Worm (Caenorhabditis elegans): ENCODE data around the gene nspg-8.

Gene nspg-8

ce11 chrIII:1181756-1182155, at the start of gene nspg-8:
Gene nspg-8, plus strand, starts transcription at chrIII:1182056.
- TF ChIP-seq dmd-4 (tag; optimal IDR thresholded peaks at IDR 0.05): no peak
- TF ChIP-seq ama-1 (optimal IDR thresholded peaks at IDR 0.05): no peak
- no peak for TF ChIP-seq nhr-21 (tag; optimal IDR thresholded peaks at IDR 0.05)
- no peak for TF ChIP-seq lin-39 (tag; optimal IDR thresholded peaks at IDR 0.05)
- no peak for TF ChIP-seq mab-5 (tag; optimal IDR thresholded peaks at IDR 0.05)
- TF ChIP-seq snpc-4 (tag; optimal IDR thresholded peaks at IDR 0.05): no peak
- TF ChIP-seq sma-3 (GFP tag; optimal IDR thresholded peaks at IDR 0.05): no peak
- no peak for TF ChIP-seq sma-9 (GFP tag; optimal IDR thresholded peaks at IDR 0.05)
- TF ChIP-seq sma-9 (tag; optimal IDR thresholded peaks at IDR 0.05): no peak
- TF ChIP-seq zag-1 (tag; optimal IDR thresholded peaks at IDR 0.05): no peak
- no peak for TF ChIP-seq elt-1 (tag; optimal IDR thresholded peaks at IDR 0.05)
- no peak for TF ChIP-seq ceh-82 (tag; optimal IDR thresholded peaks at IDR 0.05)
- no peak for TF ChIP-seq nhr-237 (tag; optimal IDR thresholded peaks at IDR 0.05)
- no peak for TF ChIP-seq nhr-25 (tag; optimal IDR thresholded peaks at IDR 0.05)

DNA sequence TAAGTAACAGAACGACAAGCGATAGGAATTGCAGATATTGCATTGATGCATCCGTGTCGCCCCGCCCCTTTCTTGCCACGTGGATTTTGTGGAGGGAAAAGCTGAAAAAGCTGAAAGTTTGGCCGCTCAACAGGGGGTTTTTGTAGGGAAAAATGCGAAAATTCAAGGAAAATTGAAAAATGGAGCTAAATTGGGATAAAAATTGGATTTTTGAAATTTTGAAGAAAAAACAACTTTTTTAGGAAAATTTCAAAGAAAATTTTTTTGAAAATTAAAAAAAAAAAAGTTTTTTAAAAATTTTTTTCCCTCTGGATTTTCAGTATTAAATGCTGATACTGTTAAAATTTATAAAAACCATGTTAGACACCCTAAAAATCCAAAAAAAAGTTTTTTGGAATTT, 45.9 kb upstream of the nspg-8 start, which contains the start of gene lgc-46:
TSS of gene lgc-46 (minus strand) at position 101 of the 400 bp plus-strand sequence.
- no peak for TF ChIP-seq lin-39 (tag; optimal IDR thresholded peaks at IDR 0.05)
- TF ChIP-seq zag-1 (tag; optimal IDR thresholded peaks at IDR 0.05): no peak
- no peak for TF ChIP-seq sem-4 (tag; optimal IDR thresholded peaks at IDR 0.05)
- no peak for TF ChIP-seq peb-1 (tag; optimal IDR thresholded peaks at IDR 0.05)
- TF ChIP-seq snpc-4 (tag; optimal IDR thresholded peaks at IDR 0.05): no peak
- no peak for TF ChIP-seq nhr-11 (tag; optimal IDR thresholded peaks at IDR 0.05)
- TF ChIP-seq nhr-237 (tag; optimal IDR thresholded peaks at IDR 0.05): no peak
- TF ChIP-seq nhr-21 (tag; optimal IDR thresholded peaks at IDR 0.05): no peak
- no peak for TF ChIP-seq elt-3 (tag; optimal IDR thresholded peaks at IDR 0.05)
- TF ChIP-seq nhr-77 (tag; optimal IDR thresholded peaks at IDR 0.05): no peak
- TF ChIP-seq nhr-10 (tag; optimal IDR thresholded peaks at IDR 0.05): no peak
- no peak for TF ChIP-seq nhr-12 (tag; optimal IDR thresholded peaks at IDR 0.05)
- no peak for TF ChIP-seq elt-1 (tag; optimal IDR thresholded peaks at IDR 0.05)
- no peak for TF ChIP-seq nhr-23 (tag; optimal IDR thresholded peaks at IDR 0.05)
- TF ChIP-seq lin-13 (GFP tag; optimal IDR thresholded peaks at IDR 0.05): no peak
- TF ChIP-seq aly-2 (tag; optimal IDR thresholded peaks at IDR 0.05): no peak

- TF ChIP-seq R02D3.7 (tag; optimal IDR thresholded peaks at IDR 0.05) (no peak), skn-1 (tag; optimal IDR thresholded peaks at IDR 0.05) (no peak), lin-11 (tag; optimal IDR thresholded peaks at IDR 0.05) (no peak), nhr-11 (tag; optimal IDR thresholded peaks at IDR 0.05) (no peak), nhr-25 (tag; optimal IDR thresholded peaks at IDR 0.05) (no peak), crh-2 (tag; optimal IDR thresholded peaks at IDR 0.05) (no peak), mab-5 (tag; optimal IDR thresholded peaks at IDR 0.05) (no peak), elt-3 (tag; optimal IDR thresholded peaks at IDR 0.05) (no peak), alr-1 (tag; optimal IDR thresholded peaks at IDR 0.05) (no peak), lsy-2 (tag; optimal IDR thresholded peaks at IDR 0.05) (peak in 1 of 2 experiments; percentile 12), blmp-1 (tag; optimal IDR thresholded peaks at IDR 0.05; ENCODE audit: insufficient read depth) (no peak), snpc-4 (tag; optimal IDR thresholded peaks at IDR 0.05) (no peak), nhr-77 (tag; optimal IDR thresholded peaks at IDR 0.05) (no peak), fos-1 (tag; optimal IDR thresholded peaks at IDR 0.05) (no peak), C34F6.9 (tag; optimal IDR thresholded peaks at IDR 0.05) (peak; percentile 29), dmd-4 (tag; optimal IDR thresholded peaks at IDR 0.05) (no peak), unc-55 (GFP tag; optimal IDR thresholded peaks at IDR 0.05) (peak; percentile 53), F13H6.1 (tag; optimal IDR thresholded peaks at IDR 0.05) (no peak), aly-2 (tag; optimal IDR thresholded peaks at IDR 0.05) (no peak), mdl-1 (tag; optimal IDR thresholded peaks at IDR 0.05) (no peak), nhr-6 (tag; optimal IDR thresholded peaks at IDR 0.05) (no peak), ztf-1 (GFP tag; conservative IDR thresholded peaks at IDR 0.05) (no peak), sem-4 (tag; optimal IDR thresholded peaks at IDR 0.05) (peak; percentile 2), ZK546.5 (tag; optimal IDR thresholded peaks at IDR 0.05) (no peak), zag-1 (tag; optimal IDR thresholded peaks at IDR 0.05) (no peak), nhr-23 (tag; optimal IDR thresholded peaks at IDR 0.05) (no peak), Y55F3AM.14 (GFP tag; optimal IDR thresholded peaks at IDR 0.05) (no peak), ama-1 (optimal IDR thresholded peaks at IDR 0.05) (no peak), egl-27 (tag; optimal IDR thresholded peaks at IDR 0.05) (no peak), sma-3 (GFP tag; optimal IDR thresholded peaks at IDR 0.05) (no peak), ztf-4 (tag; optimal IDR thresholded peaks at IDR 0.05) (no peak), nhr-10 (tag; optimal IDR thresholded peaks at IDR 0.05) (no peak)
Observed at ce11 chrIII:1136827-1137378, 45.0 kb upstream of the nspg-8 start.

Measured in whole organism, L2 larva.